Worm (Caenorhabditis elegans) whole organism, L4/young adult: ENCODE data around the gene ttn-1.

Source experiments
- W03F9.2 ChIP-seq: fragments of 150-350 bp; optimal IDR thresholded peaks from 2 replicates; lab custom pipeline; 2014; ENCODE audit warnings: missing biosample characterization, missing genetic modification characterization
- dao-5 ChIP-seq: sonication (generic microtip); optimal IDR thresholded peaks from 2 replicates; lab custom pipeline; 2016; ENCODE audit warnings: missing genotype, missing genetic modification characterization, moderate library complexity, missing compliant biosample characterization
- him-1 ChIP-seq: sonication (generic microtip); optimal IDR thresholded peaks from 2 replicates; lab custom pipeline; 2016; ENCODE audit warnings: missing genotype, missing genetic modification reagents, missing genetic modification characterization, missing compliant biosample characterization

ttn-1 gene

ce11 chrV:6100492-6101004, 101.9 kb downstream of the ttn-1 start, which contains the start of gene crt-1:
TSS of gene crt-1 (minus strand) at chrV:6100542.
- peak; percentile 63 for TF ChIP-seq him-1
- peak; percentile 87 for TF ChIP-seq W03F9.2 (tag; lab: Kevin White, UChicago)
- TF ChIP-seq dao-5 = no peak

ce11 chrV:6099634-6100033, 102.8 kb downstream of the ttn-1 start:
- TF ChIP-seq dao-5 (no peak), him-1 (no peak), W03F9.2 (tag; lab: Kevin White, UChicago) (no peak)

- TF ChIP-seq dao-5 = no peak
- TF ChIP-seq W03F9.2 (tag; lab: Kevin White, UChicago) = no peak
- no peak for TF ChIP-seq him-1
Measured at ce11 chrV:6098755-6099155, 103.7 kb downstream of the ttn-1 start.

ce11 chrV:6096559-6097155, 105.8 kb downstream of the ttn-1 start, which contains the start of gene smut-1:
TSS of gene smut-1 (plus strand) at chrV:6097105.
- TF ChIP-seq W03F9.2 (tag; lab: Kevin White, UChicago) (no peak), dao-5 (no peak), him-1 (no peak)

ce11 chrV:6095829-6096228, 106.6 kb downstream of the ttn-1 start, which contains the start of gene Y38A10A.7:
TSS of gene Y38A10A.7 (plus strand) at chrV:6096197.
- TF ChIP-seq W03F9.2 (tag; lab: Kevin White, UChicago) (peak; percentile 64), him-1 (no peak)
